Fruit fly (Drosophila melanogaster) whole organism, pupa: ENCODE measurements around the gene CG42397.

Source experiments
- CG10348 ChIP-seq: fragments of 200-800 bp; sonication (Bioruptor generic); IDR thresholded peaks from 2 replicates; pipeline ENCODE4 v1.3.6; 2022; ENCODE audit warnings: missing biosample characterization, missing genetic modification characterization
- CG12605 ChIP-seq: fragments of 200-800 bp; sonication (Bioruptor generic); IDR thresholded peaks from 2 replicates; pipeline ENCODE4 v1.3.6; 2022; ENCODE audit warnings: missing biosample characterization, missing genetic modification characterization
- CG13204 ChIP-seq: fragments of 200-800 bp; sonication (Bioruptor generic); optimal IDR thresholded peaks from 2 replicates; lab custom pipeline; 2018; ENCODE audit warnings: missing biosample characterization, mild to moderate bottlenecking, missing genetic modification characterization, moderate library complexity
- CG14655 ChIP-seq: fragments of 200-800 bp; sonication (Bioruptor generic); optimal IDR thresholded peaks from 3 replicates; lab custom pipeline; 2017; ENCODE audit warnings: mild to moderate bottlenecking, missing biosample characterization, missing genetic modification reagents, missing genetic modification characterization
- CG15710 ChIP-seq: fragments of 200-800 bp; sonication (Bioruptor generic); optimal IDR thresholded peaks from 2 replicates; lab custom pipeline; 2018; ENCODE audit warnings: missing biosample characterization, mild to moderate bottlenecking, missing genetic modification characterization, moderate library complexity
- CG17806 ChIP-seq: fragments of 200-800 bp; sonication (Bioruptor generic); optimal IDR thresholded peaks from 2 replicates; lab custom pipeline; 2018; ENCODE audit warnings: missing biosample characterization, mild to moderate bottlenecking, missing genetic modification characterization, moderate library complexity
- CG32121 ChIP-seq: fragments of 200-800 bp; sonication (Bioruptor generic); IDR thresholded peaks from 2 replicates; pipeline ENCODE4 v1.3.6; 2022; ENCODE audit warnings: missing biosample characterization, missing genetic modification characterization
- CG34367 ChIP-seq: fragments of 200-800 bp; sonication (Bioruptor generic); optimal IDR thresholded peaks from 2 replicates; lab custom pipeline; 2018; ENCODE audit warnings: missing biosample characterization, mild to moderate bottlenecking, missing genetic modification characterization
- CG4496 ChIP-seq: fragments of 200-800 bp; sonication (Bioruptor generic); IDR thresholded peaks from 3 replicates; pipeline ENCODE4 v1.3.6; 2022; ENCODE audit warnings: missing biosample characterization, missing genetic modification characterization
- CG8159 ChIP-seq: fragments of 200-800 bp; sonication (Bioruptor generic); optimal IDR thresholded peaks from 3 replicates; lab custom pipeline; 2018; ENCODE audit warnings: missing biosample characterization, mild to moderate bottlenecking, missing genetic modification characterization, moderate library complexity
- CG8301 ChIP-seq: fragments of 200-800 bp; sonication (Bioruptor generic); optimal IDR thresholded peaks from 2 replicates; lab custom pipeline; 2018; ENCODE audit warnings: missing biosample characterization, mild to moderate bottlenecking, missing genetic modification characterization
- CG9948 ChIP-seq: fragments of 200-800 bp; sonication (Bioruptor generic); optimal IDR thresholded peaks from 2 replicates; lab custom pipeline; 2018; ENCODE audit warnings: missing biosample characterization, mild to moderate bottlenecking, missing genetic modification characterization, moderate library complexity
- D1 ChIP-seq: fragments of 200-800 bp; sonication (Bioruptor generic); optimal IDR thresholded peaks from 2 replicates; lab custom pipeline; 2018; ENCODE audit warnings: missing biosample characterization, mild to moderate bottlenecking, missing genetic modification characterization, moderate library complexity
- EcR ChIP-seq: fragments of 200-800 bp; sonication (Bioruptor generic); optimal IDR thresholded peaks from 3 replicates; lab custom pipeline; 2019; ENCODE audit warnings: missing biosample characterization, missing genetic modification characterization, mild to moderate bottlenecking, moderate library complexity, missing genetic modification reagents
- Ets98B ChIP-seq: fragments of 200-800 bp; sonication (Bioruptor generic); IDR thresholded peaks from 2 replicates; pipeline ENCODE4 v1.3.6; 2022; ENCODE audit warnings: missing biosample characterization, missing genetic modification characterization
- Pif1A ChIP-seq: fragments of 200-800 bp; sonication (Bioruptor generic); optimal IDR thresholded peaks from 3 replicates; lab custom pipeline; 2016; ENCODE audit warnings: missing biosample characterization, missing genetic modification characterization
- Pif1B ChIP-seq: fragments of 200-800 bp; sonication (Bioruptor generic); optimal IDR thresholded peaks from 3 replicates; lab custom pipeline; 2016; ENCODE audit warnings: missing biosample characterization, missing genetic modification characterization
- Snoo ChIP-seq: fragments of 200-800 bp; sonication (Bioruptor generic); optimal IDR thresholded peaks from 3 replicates; lab custom pipeline; 2017; ENCODE audit warnings: missing biosample characterization, mild to moderate bottlenecking, missing genetic modification characterization, inconsistent platforms
- fd96Ca ChIP-seq: fragments of 200-800 bp; sonication (Bioruptor generic); IDR thresholded peaks from 3 replicates; pipeline ENCODE4 v1.3.6; 2022; ENCODE audit warnings: missing biosample characterization, missing genetic modification characterization
- gl ChIP-seq: fragments of 200-800 bp; sonication (Bioruptor generic); optimal IDR thresholded peaks from 2 replicates; lab custom pipeline; 2018; ENCODE audit warnings: missing biosample characterization, mild to moderate bottlenecking, missing genetic modification characterization
- rn ChIP-seq: fragments of 200-800 bp; sonication (Bioruptor generic); IDR thresholded peaks from 2 replicates; pipeline ENCODE4 v1.3.6; 2022; ENCODE audit warnings: missing biosample characterization, missing genetic modification characterization

Gene CG42397

DNA sequence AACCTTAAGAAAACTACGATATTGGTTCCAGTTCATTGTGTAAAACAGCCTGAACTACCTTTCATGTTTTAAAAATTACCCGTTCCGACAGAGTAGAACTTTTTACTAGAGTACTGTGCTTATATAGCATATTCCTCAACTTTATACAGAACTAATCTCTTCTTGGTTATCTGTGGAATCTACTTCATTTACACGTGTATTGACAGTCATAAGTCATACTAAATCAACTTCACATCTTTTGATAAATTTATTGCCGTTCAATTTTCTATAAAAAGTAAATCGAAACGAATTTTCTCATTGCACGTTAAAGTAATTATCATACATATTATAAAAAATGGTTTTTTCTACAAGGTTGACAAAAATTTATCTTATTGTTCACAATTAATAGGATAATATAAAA is at the start of gene CG42397:
TSS of gene CG42397 (minus strand) at position 101 of the 400 bp plus-strand sequence.
- no peak for TF ChIP-seq Snoo (tag; lab: Kevin White, UChicago)
- TF ChIP-seq EcR = no peak
- no peak for TF ChIP-seq CG8159 (tag; lab: Kevin White, UChicago)
- TF ChIP-seq CG32121 (GFP tag; lab: Robert Waterston, UW) = no peak
- TF ChIP-seq CG4496 (GFP tag; lab: Robert Waterston, UW) = no peak

DNA sequence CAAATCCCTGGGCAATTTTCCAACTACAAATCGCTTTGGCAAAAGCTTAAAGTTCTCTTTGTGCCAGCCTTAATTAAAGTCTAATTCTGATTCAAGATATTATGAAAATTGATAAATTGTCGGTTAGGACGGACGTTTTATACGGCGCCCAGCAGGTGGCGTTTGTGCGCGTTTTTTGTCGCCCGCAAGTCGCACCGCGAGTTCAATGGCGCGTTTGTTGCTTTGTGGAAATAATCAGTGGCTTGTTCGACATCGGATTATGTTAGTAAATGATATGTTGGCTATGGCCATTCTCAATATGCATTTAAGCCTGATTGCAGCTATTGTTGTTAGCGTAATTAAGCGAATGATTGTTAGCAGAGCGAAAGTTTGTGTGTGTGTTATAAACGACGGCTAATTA is 48.3 kb upstream of the CG42397 start:
- TF ChIP-seq EcR = no peak
- no peak for TF ChIP-seq CG9948 (tag; lab: Kevin White, UChicago)
- no peak for TF ChIP-seq CG12605
- TF ChIP-seq, all 21 proteins: peak for 0

DNA sequence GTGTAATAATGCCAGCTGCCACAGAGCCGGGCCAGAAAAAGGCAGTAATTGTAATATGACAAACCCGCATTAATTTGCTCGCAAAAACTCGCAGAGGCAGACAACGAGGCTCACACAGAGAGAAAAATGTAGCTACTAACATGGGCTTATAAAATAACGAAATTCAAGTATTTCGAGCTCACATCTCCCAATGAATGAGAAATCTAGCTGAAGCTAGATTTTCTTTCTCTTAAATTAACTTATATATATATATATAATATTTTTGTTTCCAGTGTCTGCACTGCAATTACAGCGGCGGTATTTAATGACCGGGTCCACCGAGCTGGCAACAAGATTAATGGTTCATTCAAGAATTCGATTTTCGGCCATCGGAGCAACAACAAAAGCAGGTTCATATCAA is 42.6 kb upstream of the CG42397 start:
- no peak for TF ChIP-seq CG15710 (tag; lab: Kevin White, UChicago)
- TF ChIP-seq CG32121 (GFP tag; lab: Robert Waterston, UW) = peak; percentile 63; the same call in 1 of the 2 replicates
- TF ChIP-seq rn (GFP tag; lab: Robert Waterston, UW) = peak; percentile 46; the same call in 1 of the 2 replicates
- peak; percentile 78 for TF ChIP-seq CG4496 (GFP tag; lab: Robert Waterston, UW)
- no peak for TF ChIP-seq CG34367
- TF ChIP-seq CG10348 = no peak
- peak; percentile 20 for TF ChIP-seq CG8159 (tag; lab: Kevin White, UChicago)
- 0 out of 3 replicates have a peak, but pooled peaks have one; percentile 25 for TF ChIP-seq fd96Ca
- no peak for TF ChIP-seq gl (tag; lab: Kevin White, UChicago)
- TF ChIP-seq Snoo (tag; lab: Kevin White, UChicago) = peak; percentile 71
- peak; percentile 72 for TF ChIP-seq Ets98B
- TF ChIP-seq Pif1A (GFP tag; lab: Kevin White, UChicago) = peak; percentile 16
- TF ChIP-seq Pif1B (GFP tag; lab: Kevin White, UChicago) = peak; percentile 3
- peak; percentile 21 for TF ChIP-seq CG17806
- TF ChIP-seq CG14655 (GFP tag; lab: Kevin White, UChicago) = peak; percentile 34

DNA sequence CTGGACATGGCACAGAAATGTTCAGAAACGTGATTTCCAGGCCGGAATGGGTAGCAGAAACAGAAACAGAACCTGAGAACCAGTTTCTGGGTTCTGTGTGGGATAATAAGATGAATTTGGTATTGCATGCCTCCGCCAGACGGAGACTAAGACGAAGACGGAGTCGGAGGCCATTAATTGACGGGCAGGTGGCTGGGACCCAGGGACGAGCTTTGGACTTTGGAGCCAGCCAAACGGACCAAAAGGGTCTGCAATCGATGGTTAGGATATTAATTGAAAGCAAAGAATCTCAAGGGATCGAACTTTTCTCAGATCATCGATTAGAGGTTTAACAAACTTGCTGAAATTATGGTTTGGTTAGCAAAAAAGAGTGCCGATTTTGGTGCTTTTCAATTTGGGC is 40.7 kb upstream of the CG42397 start:
- no peak for TF ChIP-seq CG8301 (tag; lab: Kevin White, UChicago)
- TF ChIP-seq CG13204 (GFP tag; lab: Kevin White, UChicago) = no peak
- TF ChIP-seq CG8159 (tag; lab: Kevin White, UChicago) = no peak
- peak; percentile 1 for TF ChIP-seq EcR
- peak; percentile 59 for TF ChIP-seq gl (tag; lab: Kevin White, UChicago)
- TF ChIP-seq Ets98B = no peak
- TF ChIP-seq CG32121 (GFP tag; lab: Robert Waterston, UW) = no peak
- peak; percentile 5 for TF ChIP-seq Snoo (tag; lab: Kevin White, UChicago)

DNA sequence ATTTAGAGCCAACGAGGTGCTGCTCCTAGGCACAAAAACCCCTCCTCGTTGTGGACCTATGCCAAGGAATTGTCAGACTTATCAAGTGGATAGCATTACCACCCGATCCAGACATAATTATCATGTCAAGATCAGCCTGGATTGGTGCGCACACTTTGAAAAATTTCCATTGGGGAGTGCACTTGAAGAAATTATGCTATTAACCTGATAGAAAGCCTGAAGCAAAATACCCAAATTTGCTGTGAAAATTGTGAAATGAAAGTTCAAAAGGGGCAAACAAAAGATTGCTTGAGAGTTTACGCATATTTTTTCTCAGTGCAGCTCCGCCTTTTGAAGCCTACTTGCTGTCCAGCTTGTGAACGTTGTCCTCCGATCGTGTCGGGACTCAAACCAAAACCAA is 40.1 kb upstream of the CG42397 start:
- TF ChIP-seq Ets98B = 0 out of 2 replicates have a peak, but pooled peaks have one; percentile 30
- TF ChIP-seq CG14655 (GFP tag; lab: Kevin White, UChicago) = no peak
- TF ChIP-seq gl (tag; lab: Kevin White, UChicago) = no peak
- no peak for TF ChIP-seq CG13204 (GFP tag; lab: Kevin White, UChicago)
- peak; percentile 16; the same call in 1 of the 3 replicates for TF ChIP-seq fd96Ca
- peak; percentile 41 for TF ChIP-seq CG4496 (GFP tag; lab: Robert Waterston, UW)
- TF ChIP-seq CG34367 = peak; percentile 6
- peak; percentile 54 for TF ChIP-seq CG17806
- TF ChIP-seq CG12605 = no peak
- TF ChIP-seq Snoo (tag; lab: Kevin White, UChicago) = no peak
- peak; percentile 26 for TF ChIP-seq CG8301 (tag; lab: Kevin White, UChicago)
- peak; percentile 38 for TF ChIP-seq CG9948 (tag; lab: Kevin White, UChicago)
- TF ChIP-seq Pif1B (GFP tag; lab: Kevin White, UChicago) = peak; percentile 3
- TF ChIP-seq D1 (tag; lab: Kevin White, UChicago) = peak; percentile 5
- TF ChIP-seq CG15710 (tag; lab: Kevin White, UChicago) = peak; percentile 41
- no peak for TF ChIP-seq rn (GFP tag; lab: Robert Waterston, UW)
- no peak for TF ChIP-seq CG10348
- no peak for TF ChIP-seq EcR
- TF ChIP-seq Pif1A (GFP tag; lab: Kevin White, UChicago) = peak; percentile 33
- peak; percentile 54 for TF ChIP-seq CG8159 (tag; lab: Kevin White, UChicago)
- TF ChIP-seq CG32121 (GFP tag; lab: Robert Waterston, UW) = no peak

DNA sequence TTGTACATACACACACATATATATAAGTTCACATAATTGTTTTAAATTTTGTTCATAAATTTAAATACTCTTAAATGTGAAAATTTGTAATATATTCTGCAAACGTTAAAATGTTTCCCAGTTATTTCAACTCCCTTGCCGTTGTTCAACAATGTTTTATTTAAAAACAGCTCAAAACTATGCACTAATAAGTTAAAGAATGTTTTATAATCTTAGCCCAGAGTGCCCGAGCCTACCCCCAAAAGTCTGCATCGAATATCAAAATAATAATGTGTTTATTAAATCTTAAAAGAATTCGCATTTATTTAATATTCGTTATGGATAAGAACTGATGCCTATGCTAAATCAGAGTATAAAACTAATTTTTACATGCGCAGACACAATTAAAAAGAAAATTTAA is 34.4 kb upstream of the CG42397 start:
- peak; percentile 59 for TF ChIP-seq D1 (tag; lab: Kevin White, UChicago)
- TF ChIP-seq CG9948 (tag; lab: Kevin White, UChicago) = no peak

DNA sequence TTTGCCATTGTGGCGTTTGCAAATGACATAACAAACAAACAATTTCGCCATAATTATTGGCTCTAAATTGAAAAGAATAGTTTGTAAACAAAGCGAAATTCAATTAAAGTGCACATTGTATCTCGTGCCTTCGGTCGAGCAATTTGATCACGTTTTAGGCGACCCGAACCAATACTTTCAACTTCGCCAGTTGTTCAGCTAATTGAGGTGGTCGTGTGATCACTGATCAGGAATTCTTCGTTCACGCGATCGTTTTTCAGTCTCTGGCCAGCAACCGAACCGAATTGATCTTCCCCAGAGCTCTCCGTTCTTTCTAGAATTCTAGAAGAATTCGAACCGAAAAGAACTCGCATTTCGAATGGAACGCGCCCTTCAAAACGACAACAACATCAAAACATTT is 30.5 kb upstream of the CG42397 start:
- TF ChIP-seq CG8301 (tag; lab: Kevin White, UChicago) (no peak), Ets98B (no peak), CG10348 (no peak), fd96Ca (no peak), CG9948 (tag; lab: Kevin White, UChicago) (no peak), D1 (tag; lab: Kevin White, UChicago) (no peak), CG34367 (no peak), CG15710 (tag; lab: Kevin White, UChicago) (no peak), gl (tag; lab: Kevin White, UChicago) (no peak), CG4496 (GFP tag; lab: Robert Waterston, UW) (no peak), CG14655 (GFP tag; lab: Kevin White, UChicago) (no peak), Pif1B (GFP tag; lab: Kevin White, UChicago) (no peak), CG12605 (no peak), CG8159 (tag; lab: Kevin White, UChicago) (no peak), rn (GFP tag; lab: Robert Waterston, UW) (no peak), CG17806 (no peak), Snoo (tag; lab: Kevin White, UChicago) (no peak)
